Worm (Caenorhabditis elegans) whole organism, late embryonic: ENCODE results near the gene clec-218.

Experiments
- ahr-1 ChIP-seq: sonication (generic microtip); optimal IDR thresholded peaks from 2 replicates; lab custom pipeline; 2016; ENCODE audit warnings: missing genetic modification characterization, missing compliant biosample characterization
- ceh-2 ChIP-seq: sonication (generic microtip); optimal IDR thresholded peaks from 2 replicates; lab custom pipeline; 2016; ENCODE audit warnings: missing genotype, missing genetic modification characterization, missing compliant biosample characterization
- dve-1 ChIP-seq: sonication (generic microtip); optimal IDR thresholded peaks from 2 replicates; lab custom pipeline; 2017; ENCODE audit warnings: antibody characterized with exemption, mild to moderate bottlenecking, missing genetic modification characterization, missing compliant biosample characterization
- ets-4 ChIP-seq: sonication (generic microtip); optimal IDR thresholded peaks from 2 replicates; lab custom pipeline; 2016; ENCODE audit warnings: missing genetic modification characterization, missing compliant biosample characterization
- eyg-1 ChIP-seq: sonication (generic microtip); optimal IDR thresholded peaks from 2 replicates; lab custom pipeline; 2016; ENCODE audit warnings: missing genotype, missing genetic modification characterization, missing compliant biosample characterization
- nhr-232 ChIP-seq: sonication (generic microtip); optimal IDR thresholded peaks from 2 replicates; lab custom pipeline; 2016; ENCODE audit warnings: missing genetic modification characterization, missing compliant biosample characterization
- pag-3 ChIP-seq: sonication (generic microtip); optimal IDR thresholded peaks from 2 replicates; lab custom pipeline; 2016; ENCODE audit warnings: missing compliant biosample characterization, missing genetic modification characterization, borderline replicate concordance
- ref-2 ChIP-seq: sonication (generic microtip); optimal IDR thresholded peaks from 2 replicates; lab custom pipeline; 2016; ENCODE audit warnings: missing genetic modification characterization, missing compliant biosample characterization
- rnt-1 ChIP-seq: sonication (generic microtip); optimal IDR thresholded peaks from 2 replicates; lab custom pipeline; 2016; ENCODE audit warnings: missing genetic modification characterization, missing compliant biosample characterization
- syd-9 ChIP-seq: sonication (generic microtip); optimal IDR thresholded peaks from 2 replicates; lab custom pipeline; 2016; ENCODE audit warnings: mild to moderate bottlenecking, missing genetic modification characterization, moderate library complexity, missing compliant biosample characterization
- unc-86 ChIP-seq: sonication (generic microtip); optimal IDR thresholded peaks from 2 replicates; lab custom pipeline; 2016; ENCODE audit warnings: missing genetic modification characterization, missing compliant biosample characterization

DNA sequence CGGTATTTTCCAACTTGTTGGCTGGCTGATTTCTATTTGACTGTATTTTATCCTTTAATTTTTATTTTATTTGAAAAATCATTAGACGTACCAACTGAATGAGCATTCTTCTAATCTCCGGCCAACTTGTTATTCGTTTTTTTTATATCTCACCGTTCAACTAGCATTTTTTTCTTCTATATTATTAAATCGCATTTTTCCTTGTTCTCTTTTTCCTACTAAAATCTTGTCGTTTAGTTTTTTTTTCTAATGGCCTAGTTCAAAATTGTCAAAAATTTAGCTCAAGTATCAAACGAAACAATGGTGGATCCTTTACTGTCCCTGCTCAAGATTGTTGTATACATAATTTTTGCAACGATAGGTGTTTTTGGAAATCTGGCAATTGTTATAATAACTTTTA lies 43.6 kb downstream of the clec-218 start, which contains the start of gene srsx-22:
- TF ChIP-seq nhr-232 (tag; lab: Kevin White, UChicago) (no peak), dve-1 (tag; lab: Kevin White, UChicago) (no peak), eyg-1 (tag; lab: Kevin White, UChicago) (no peak), ahr-1 (no peak), syd-9 (no peak), rnt-1 (tag; lab: Kevin White, UChicago) (no peak), ets-4 (tag; lab: Kevin White, UChicago) (no peak), ref-2 (no peak), unc-86 (tag; lab: Kevin White, UChicago) (no peak), pag-3 (no peak), ceh-2 (no peak)
